Fruit fly (Drosophila melanogaster) whole organism, embryonic: ENCODE measurements around the gene Mo25.

ENCODE experiments used
- Ada2b ChIP-seq: fragments of 200-800 bp; sonication (Bioruptor generic); IDR thresholded peaks from 2 replicates; pipeline ENCODE4 v1.3.6; 2022; ENCODE audit warnings: missing biosample characterization, missing genetic modification characterization
- Antp ChIP-seq: fragments of 200-800 bp; sonication (Bioruptor generic); optimal IDR thresholded peaks from 3 replicates; lab custom pipeline; 2016; ENCODE audit warnings: missing biosample characterization, missing genetic modification characterization
- Atf-2 ChIP-seq: fragments of 200-800 bp; sonication (Bioruptor generic); optimal IDR thresholded peaks from 2 replicates; lab custom pipeline; 2016; ENCODE audit warnings: missing biosample characterization, missing genetic modification characterization
- Atf6 ChIP-seq: fragments of 200-800 bp; sonication (Bioruptor generic); IDR thresholded peaks from 2 replicates; pipeline ENCODE4 v1.3.6; 2022; ENCODE audit warnings: missing biosample characterization, missing genetic modification characterization
- Blimp-1 ChIP-seq: fragments of 200-800 bp; sonication (Bioruptor generic); optimal IDR thresholded peaks from 3 replicates; lab custom pipeline; 2018; ENCODE audit warnings: missing biosample characterization, missing genetic modification characterization, mild to moderate bottlenecking, moderate library complexity, missing genetic modification reagents
- CG10147 ChIP-seq: fragments of 200-800 bp; sonication (Bioruptor generic); optimal IDR thresholded peaks from 2 replicates; lab custom pipeline; 2019; ENCODE audit warnings: missing biosample characterization, mild to moderate bottlenecking, missing genetic modification characterization, moderate library complexity
- CG10321 ChIP-seq: fragments of 200-800 bp; sonication (Bioruptor generic); IDR thresholded peaks from 2 replicates; pipeline ENCODE4 v1.3.6; 2022; ENCODE audit warnings: missing biosample characterization, missing genetic modification characterization
- CG12071 ChIP-seq: fragments of 200-800 bp; sonication (Bioruptor generic); optimal IDR thresholded peaks from 3 replicates; lab custom pipeline; 2018; ENCODE audit warnings: missing biosample characterization, mild to moderate bottlenecking, missing genetic modification characterization
- CG1233 ChIP-seq: fragments of 200-800 bp; sonication (Bioruptor generic); optimal IDR thresholded peaks from 4 replicates; lab custom pipeline; 2018; ENCODE audit warnings: missing biosample characterization, mild to moderate bottlenecking, missing genetic modification characterization
- CG13894 ChIP-seq: fragments of 200-800 bp; sonication (Bioruptor generic); optimal IDR thresholded peaks from 3 replicates; lab custom pipeline; 2018; ENCODE audit warnings: missing biosample characterization, mild to moderate bottlenecking, missing genetic modification characterization, moderate library complexity
- CG17359 ChIP-seq: fragments of 200-800 bp; sonication (Bioruptor generic); optimal IDR thresholded peaks from 3 replicates; lab custom pipeline; 2018; ENCODE audit warnings: missing biosample characterization, mild to moderate bottlenecking, missing genetic modification characterization, moderate library complexity
- CG1792 ChIP-seq: fragments of 200-800 bp; sonication (Bioruptor generic); optimal IDR thresholded peaks from 2 replicates; lab custom pipeline; 2016; ENCODE audit warnings: missing biosample characterization, missing genetic modification characterization
- CG18599 ChIP-seq: fragments of 200-800 bp; sonication (Bioruptor generic); optimal IDR thresholded peaks from 3 replicates; lab custom pipeline; 2017; ENCODE audit warnings: missing biosample characterization, missing genetic modification characterization, mild to moderate bottlenecking, moderate library complexity, missing genetic modification reagents
- CG18764 ChIP-seq: fragments of 200-800 bp; sonication (Bioruptor generic); optimal IDR thresholded peaks from 3 replicates; lab custom pipeline; 2016; ENCODE audit warnings: missing biosample characterization, missing genetic modification characterization
- CG34224 ChIP-seq: fragments of 200-800 bp; sonication (Bioruptor generic); IDR thresholded peaks from 3 replicates; pipeline ENCODE4 v1.3.6; 2022; ENCODE audit warnings: missing biosample characterization, missing genetic modification characterization; ENCODE audit not compliant: partially characterized antibody
- CG4328 ChIP-seq: fragments of 200-800 bp; sonication (Bioruptor generic); optimal IDR thresholded peaks from 3 replicates; lab custom pipeline; 2017; ENCODE audit warnings: missing biosample characterization, missing genetic modification reagents, missing genetic modification characterization
- CG6689 ChIP-seq: fragments of 200-800 bp; sonication (Bioruptor generic); IDR thresholded peaks from 2 replicates; pipeline ENCODE4 v1.3.6; 2022; ENCODE audit warnings: missing biosample characterization, missing genetic modification characterization
- CG7357 ChIP-seq: fragments of 200-800 bp; sonication (Bioruptor generic); IDR thresholded peaks from 3 replicates; pipeline ENCODE4 v1.3.6; 2022; ENCODE audit warnings: missing biosample characterization, missing genetic modification characterization
- CG7786 ChIP-seq: fragments of 200-800 bp; sonication (Bioruptor generic); optimal IDR thresholded peaks from 2 replicates; lab custom pipeline; 2016; ENCODE audit warnings: missing biosample characterization, missing genetic modification characterization
- CG8281 ChIP-seq: fragments of 200-800 bp; sonication (Bioruptor generic); optimal IDR thresholded peaks from 2 replicates; lab custom pipeline; 2018; ENCODE audit warnings: missing biosample characterization, mild to moderate bottlenecking, missing genetic modification characterization, moderate library complexity
- CG9727 ChIP-seq: fragments of 200-800 bp; sonication (Bioruptor generic); optimal IDR thresholded peaks from 3 replicates; lab custom pipeline; 2017; ENCODE audit warnings: missing biosample characterization, mild to moderate bottlenecking, missing genetic modification characterization
- Chrac-16 ChIP-seq: fragments of 200-800 bp; sonication (Bioruptor generic); optimal IDR thresholded peaks from 3 replicates; lab custom pipeline; 2016; ENCODE audit warnings: missing biosample characterization, missing genetic modification characterization
- Dad ChIP-seq: fragments of 200-800 bp; sonication (Bioruptor generic); optimal IDR thresholded peaks from 3 replicates; lab custom pipeline; 2016; ENCODE audit warnings: missing biosample characterization, missing genetic modification characterization
- Dll ChIP-seq: fragments of 200-800 bp; sonication (Bioruptor generic); IDR thresholded peaks from 4 replicates; pipeline ENCODE4 v1.3.6; 2022; ENCODE audit warnings: missing biosample characterization, missing genetic modification characterization; ENCODE audit not compliant: partially characterized antibody
- Drgx ChIP-seq: fragments of 200-800 bp; sonication (Bioruptor generic); IDR thresholded peaks from 2 replicates; pipeline ENCODE4 v1.3.6; 2022; ENCODE audit warnings: missing biosample characterization, missing genetic modification characterization
- E2f1 ChIP-seq: fragments of 200-800 bp; sonication (Bioruptor generic); IDR thresholded peaks from 2 replicates; pipeline ENCODE4 v1.3.6; 2022; ENCODE audit warnings: missing biosample characterization, missing genetic modification characterization
- Gsc ChIP-seq: fragments of 200-800 bp; sonication (Bioruptor generic); IDR thresholded peaks from 2 replicates; pipeline ENCODE4 v1.3.6; 2022; ENCODE audit warnings: missing biosample characterization, missing genetic modification characterization
- Hmr ChIP-seq: fragments of 200-800 bp; sonication (Bioruptor generic); optimal IDR thresholded peaks from 3 replicates; lab custom pipeline; 2017; ENCODE audit warnings: mild to moderate bottlenecking, missing biosample characterization, missing genetic modification reagents, missing genetic modification characterization
- Oaz ChIP-seq: fragments of 200-800 bp; sonication (Bioruptor generic); IDR thresholded peaks from 2 replicates; pipeline ENCODE4 v1.3.6; 2022; ENCODE audit warnings: missing biosample characterization, missing genetic modification characterization
- Pdp1 ChIP-seq, 2 experiments: fragments of 200-800 bp; sonication (Bioruptor generic); optimal IDR thresholded peaks; 3 replicates each; lab custom pipeline; 2016; ENCODE audit warnings: missing biosample characterization in 2 of 2, missing genetic modification characterization in 2 of 2, mild to moderate bottlenecking in 1 of 2, moderate library complexity in 1 of 2
- Sry-δ ChIP-seq: fragments of 200-800 bp; sonication (Bioruptor generic); optimal IDR thresholded peaks from 2 replicates; lab custom pipeline; 2016; ENCODE audit warnings: missing biosample characterization, missing genetic modification characterization
- Tbp ChIP-seq: fragments of >200 bp; optimal IDR thresholded peaks from 2 replicates; lab custom pipeline; 2018; ENCODE audit warnings: missing biosample characterization, missing genetic modification characterization
- Xbp1 ChIP-seq: fragments of 200-800 bp; sonication (Bioruptor generic); optimal IDR thresholded peaks from 3 replicates; lab custom pipeline; 2016; ENCODE audit warnings: missing biosample characterization, mild to moderate bottlenecking, missing genetic modification characterization
- YL-1 ChIP-seq: fragments of 200-800 bp; sonication (Bioruptor generic); optimal IDR thresholded peaks from 3 replicates; lab custom pipeline; 2017; ENCODE audit warnings: missing biosample characterization, mild to moderate bottlenecking, missing genetic modification characterization
- da ChIP-seq: fragments of 200-800 bp; sonication (Bioruptor generic); optimal IDR thresholded peaks from 2 replicates; lab custom pipeline; 2016; ENCODE audit warnings: missing biosample characterization, missing genetic modification characterization
- danr ChIP-seq: fragments of 200-800 bp; sonication (Bioruptor generic); IDR thresholded peaks from 2 replicates; pipeline ENCODE4 v1.3.6; 2022; ENCODE audit warnings: missing biosample characterization, missing genetic modification characterization
- dm ChIP-seq: fragments of 200-800 bp; sonication (Bioruptor generic); optimal IDR thresholded peaks from 3 replicates; lab custom pipeline; 2016; ENCODE audit warnings: missing biosample characterization, missing genetic modification characterization
- dysf ChIP-seq: fragments of 200-800 bp; sonication (Bioruptor generic); IDR thresholded peaks from 3 replicates; pipeline ENCODE4 v1.3.6; 2022; ENCODE audit warnings: missing biosample characterization, missing genetic modification characterization
- ewg ChIP-seq: fragments of 200-800 bp; sonication (Bioruptor generic); optimal IDR thresholded peaks from 3 replicates; lab custom pipeline; 2017; ENCODE audit warnings: mild to moderate bottlenecking, missing biosample characterization, missing genetic modification reagents, missing genetic modification characterization
- eyg ChIP-seq: fragments of 200-800 bp; sonication (Bioruptor generic); optimal IDR thresholded peaks from 3 replicates; lab custom pipeline; 2016; ENCODE audit warnings: missing biosample characterization, missing genetic modification characterization
- gce ChIP-seq: fragments of 200-800 bp; sonication (Bioruptor generic); IDR thresholded peaks from 3 replicates; pipeline ENCODE4 v1.3.6; 2022; ENCODE audit warnings: missing biosample characterization, missing genetic modification characterization
- grn ChIP-seq: fragments of 200-800 bp; sonication (Bioruptor generic); optimal IDR thresholded peaks from 3 replicates; lab custom pipeline; 2017; ENCODE audit warnings: missing biosample characterization, missing genetic modification characterization
- nau ChIP-seq: fragments of 200-800 bp; sonication (Bioruptor generic); optimal IDR thresholded peaks from 3 replicates; lab custom pipeline; 2017; ENCODE audit warnings: missing biosample characterization, mild to moderate bottlenecking, missing genetic modification characterization, missing genetic modification reagents
- pnt ChIP-seq: fragments of 200-800 bp; sonication (Bioruptor generic); optimal IDR thresholded peaks from 3 replicates; lab custom pipeline; 2016; ENCODE audit warnings: missing biosample characterization, missing genetic modification characterization
- pum ChIP-seq: fragments of 200-800 bp; sonication (Bioruptor generic); optimal IDR thresholded peaks from 2 replicates; lab custom pipeline; 2016; ENCODE audit warnings: missing biosample characterization, missing genetic modification characterization
- seq ChIP-seq: fragments of 200-800 bp; sonication (Bioruptor generic); IDR thresholded peaks from 2 replicates; pipeline ENCODE4 v1.3.6; 2022; ENCODE audit warnings: missing biosample characterization, missing genetic modification characterization
- stwl ChIP-seq: fragments of 200-800 bp; sonication (Bioruptor generic); optimal IDR thresholded peaks from 3 replicates; lab custom pipeline; 2018; ENCODE audit warnings: missing biosample characterization, mild to moderate bottlenecking, missing genetic modification characterization, moderate library complexity
- tna ChIP-seq: fragments of 200-800 bp; sonication (Bioruptor generic); IDR thresholded peaks from 2 replicates; pipeline ENCODE4 v1.3.6; 2022; ENCODE audit warnings: missing biosample characterization, missing genetic modification characterization; ENCODE audit not compliant: partially characterized antibody
- tx ChIP-seq: fragments of 200-800 bp; sonication (Bioruptor generic); optimal IDR thresholded peaks from 2 replicates; lab custom pipeline; 2016; ENCODE audit warnings: missing biosample characterization, missing genetic modification characterization
- wek ChIP-seq: fragments of 200-800 bp; sonication (Bioruptor generic); optimal IDR thresholded peaks from 3 replicates; lab custom pipeline; 2018; ENCODE audit warnings: missing biosample characterization, mild to moderate bottlenecking, missing genetic modification characterization, moderate library complexity
- z ChIP-seq: fragments of 200-800 bp; sonication (Bioruptor generic); IDR thresholded peaks from 3 replicates; pipeline ENCODE4 v1.3.6; 2022; ENCODE audit warnings: missing biosample characterization, missing genetic modification characterization

Gene Mo25

DNA sequence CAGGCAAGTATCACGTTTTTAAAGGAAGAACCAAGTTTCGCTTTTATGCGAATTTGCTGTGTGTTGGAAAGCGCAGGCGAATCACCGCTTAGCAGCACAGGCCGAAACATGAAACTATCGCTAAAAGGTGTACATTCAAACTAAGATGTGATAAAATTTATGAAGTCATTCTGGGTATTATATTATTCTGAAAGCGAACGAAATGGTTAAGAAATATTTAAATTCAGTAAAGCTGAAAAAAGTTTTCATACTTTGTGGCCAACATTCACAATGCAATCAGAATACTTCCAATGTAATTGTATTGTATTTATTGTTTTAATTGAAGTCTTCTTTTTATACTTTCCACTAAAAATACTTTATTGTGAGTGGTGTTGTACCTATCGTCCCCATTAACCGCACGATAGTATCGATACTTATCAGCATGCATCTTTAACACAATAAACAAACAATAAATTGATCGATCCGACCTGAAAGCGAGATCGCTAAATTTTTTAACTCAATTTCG is 34.0 kb downstream of the Mo25 start, which contains the start of gene Smn (continued):
- TF ChIP-seq Dad (GFP tag; lab: Kevin White, UChicago) (peak; percentile 3), Dll (GFP tag; lab: Robert Waterston, UW) (peak; percentile 91), CG10321 (GFP tag; lab: Robert Waterston, UW) (no peak), Sry-δ (peak; percentile 85), Gsc (GFP tag; lab: Robert Waterston, UW) (no peak), YL-1 (GFP tag; lab: Kevin White, UChicago) (peak; percentile 17), CG9727 (GFP tag; lab: Kevin White, UChicago) (peak; percentile 44), CG8281 (tag; lab: Kevin White, UChicago) (peak; percentile 32), Tbp (peak; percentile 40), dm (peak; percentile 2), CG1233 (peak; percentile 29), E2f1 (GFP tag; lab: Robert Waterston, UW) (no peak), grn (GFP tag; lab: Kevin White, UChicago) (no peak), tna (GFP tag; lab: Robert Waterston, UW) (peak; percentile 73), CG34224 (GFP tag; lab: Robert Waterston, UW) (peak; percentile 81), Pdp1 (GFP tag; optimal IDR thresholded peaks at IDR 0.05; lab: Kevin White, UChicago) (peak; percentile 5 to 50), CG10147 (peak; percentile 52), z (GFP tag; lab: Robert Waterston, UW) (no peak), Blimp-1 (GFP tag; lab: Kevin White, UChicago) (peak; percentile 18), Oaz (GFP tag; lab: Robert Waterston, UW) (no peak), CG7357 (GFP tag; lab: Robert Waterston, UW) (no peak), CG7786 (GFP tag; lab: Kevin White, UChicago) (peak; percentile 59), CG1792 (GFP tag; lab: Kevin White, UChicago) (peak; percentile 3), tx (GFP tag; lab: Kevin White, UChicago) (no peak), CG18764 (peak; percentile 10), ewg (GFP tag; lab: Kevin White, UChicago) (no peak), danr (GFP tag; lab: Robert Waterston, UW) (no peak), eyg (GFP tag; lab: Kevin White, UChicago) (no peak), CG4328 (GFP tag; lab: Kevin White, UChicago) (peak; percentile 27), Hmr (GFP tag; lab: Kevin White, UChicago) (peak; percentile 51), Xbp1 (GFP tag; lab: Kevin White, UChicago) (peak; percentile 65), Chrac-16 (GFP tag; lab: Kevin White, UChicago) (peak; percentile 53), dysf (GFP tag; lab: Robert Waterston, UW) (no peak), seq (GFP tag; lab: Robert Waterston, UW) (no peak), CG18599 (GFP tag; lab: Kevin White, UChicago) (peak; percentile 69), CG17359 (tag; lab: Kevin White, UChicago) (peak; percentile 19), Antp (peak; percentile 22), wek (no peak), CG13894 (tag; lab: Kevin White, UChicago) (peak; percentile 27), nau (peak; percentile 16), CG6689 (GFP tag; lab: Robert Waterston, UW) (peak; percentile 34; the same call in 1 of the 2 replicates), pum (GFP tag; lab: Kevin White, UChicago) (peak; percentile 43), gce (GFP tag; lab: Robert Waterston, UW) (no peak), CG12071 (GFP tag; lab: Kevin White, UChicago) (no peak), pnt (no peak), stwl (peak; percentile 69), Ada2b (GFP tag; lab: Robert Waterston, UW) (peak; percentile 15; the same call in 1 of the 2 replicates), da (no peak), Atf-2 (GFP tag; lab: Kevin White, UChicago) (no peak), Atf6 (GFP tag; lab: Robert Waterston, UW) (no peak), Drgx (GFP tag; lab: Robert Waterston, UW) (peak; percentile 13; the same call in 1 of the 2 replicates)
